Fruit fly (Drosophila melanogaster): Measurements from ENCODE around the gene CG46320.

The CG46320 gene

DNA sequence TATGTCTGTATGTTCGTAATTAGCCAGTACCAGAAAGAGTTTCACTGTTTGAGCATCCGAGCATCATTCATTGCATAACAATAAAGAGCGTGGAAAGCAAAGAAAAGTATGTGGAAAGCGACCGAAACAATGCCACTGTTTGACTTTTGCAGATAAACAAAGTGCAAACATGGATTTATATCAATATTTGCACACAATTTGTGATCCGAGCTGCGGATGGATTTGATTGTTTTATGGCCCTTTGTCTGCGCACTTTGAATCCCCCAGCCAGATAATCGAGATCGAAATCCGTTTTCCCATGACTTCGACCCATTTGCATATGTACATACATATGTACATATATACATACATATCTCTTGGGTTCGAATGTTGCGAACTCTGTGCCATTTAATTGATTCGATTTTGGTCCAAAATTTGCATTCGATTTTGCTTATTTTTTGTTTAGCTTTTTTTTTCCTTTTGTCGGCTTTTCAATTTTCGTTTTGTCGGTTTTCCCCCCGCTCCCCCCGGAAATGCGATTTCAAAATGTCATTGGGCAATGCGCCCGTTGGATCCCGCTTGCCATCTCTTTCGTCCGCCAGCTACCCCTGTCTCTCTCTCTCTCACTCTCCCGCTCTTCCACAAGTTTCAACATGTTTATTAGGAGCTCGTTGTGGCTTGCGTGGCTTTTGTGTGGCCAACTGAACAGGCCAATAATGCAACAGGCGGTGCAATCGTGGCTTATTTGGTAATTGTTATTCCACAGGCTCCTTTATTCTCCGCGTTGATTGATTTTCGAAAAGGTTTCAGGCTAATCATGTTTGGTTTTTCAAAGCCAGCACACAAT lies 121.5 kb downstream of the CG46320 start (continued):
- TF ChIP-seq CG2875 (GFP tag; optimal IDR thresholded peaks at IDR 0.05) (peak; percentile 31), gfzf (GFP tag; optimal IDR thresholded peaks at IDR 0.05) (no peak), CG1024 (GFP tag; IDR thresholded peaks at IDR 0.05) (peak; percentile 20; the same call in 1 of the 2 replicates), HmgD (GFP tag; optimal IDR thresholded peaks at IDR 0.05) (no peak), ci (GFP tag; IDR thresholded peaks at IDR 0.05) (0 out of 3 replicates have a peak, but pooled peaks have one; percentile 21), CG15514 (GFP tag; optimal IDR thresholded peaks at IDR 0.05) (no peak), Side (GFP tag; optimal IDR thresholded peaks at IDR 0.05) (no peak), Sry-β (GFP tag; optimal IDR thresholded peaks at IDR 0.05) (peak; percentile 57), p53 (GFP tag; optimal IDR thresholded peaks at IDR 0.05) (peak; percentile 96), PHDP (tag; optimal IDR thresholded peaks at IDR 0.05) (peak; percentile 6), zf30C (GFP tag; optimal IDR thresholded peaks at IDR 0.05) (no peak), HLH54F (GFP tag; optimal IDR thresholded peaks at IDR 0.05) (no peak), CG1832 (GFP tag; optimal IDR thresholded peaks at IDR 0.05) (peak; percentile 36), HLH4C (GFP tag; IDR thresholded peaks at IDR 0.05; ENCODE audit: partially characterized antibody) (no peak), CG4328 (GFP tag; optimal IDR thresholded peaks at IDR 0.05) (no peak), CG10543 (GFP tag; optimal IDR thresholded peaks at IDR 0.05) (no peak), CG10462 (GFP tag; optimal IDR thresholded peaks at IDR 0.05) (no peak), nom (GFP tag; optimal IDR thresholded peaks at IDR 0.05) (no peak), tna (GFP tag; IDR thresholded peaks at IDR 0.05; ENCODE audit: partially characterized antibody) (no peak), sim (GFP tag; IDR thresholded peaks at IDR 0.05) (no peak), dm (GFP tag; optimal IDR thresholded peaks at IDR 0.05) (no peak), Sox102F (GFP tag; optimal IDR thresholded peaks at IDR 0.05) (peak; percentile 37), dmrt11E (tag; optimal IDR thresholded peaks at IDR 0.05) (no peak), aop (GFP tag; IDR thresholded peaks at IDR 0.05) (no peak), CG31224 (GFP tag; IDR thresholded peaks at IDR 0.05) (no peak), twi (tag; optimal IDR thresholded peaks at IDR 0.05) (no peak), nmo (GFP tag; optimal IDR thresholded peaks at IDR 0.05) (no peak), BEAF-32 (GFP tag; optimal IDR thresholded peaks at IDR 0.05) (no peak), Ets65A (GFP tag) (peak; percentile 58), tap (tag; optimal IDR thresholded peaks at IDR 0.05) (no peak), Pdp1 (GFP tag; optimal IDR thresholded peaks at IDR 0.05) (peak in 1 of 2 experiments; percentile 57), tin (GFP tag; optimal IDR thresholded peaks at IDR 0.05) (no peak), luna (GFP tag; optimal IDR thresholded peaks at IDR 0.05) (no peak), CG15601 (tag; optimal IDR thresholded peaks at IDR 0.05) (no peak), Xrp1 (GFP tag; IDR thresholded peaks at IDR 0.05) (peak; percentile 57), pnt (GFP tag; optimal IDR thresholded peaks at IDR 0.05) (no peak), tgo (GFP tag; IDR thresholded peaks at IDR 0.05) (no peak), ham (GFP tag; IDR thresholded peaks at IDR 0.05) (no peak), Xbp1 (GFP tag; optimal IDR thresholded peaks at IDR 0.05) (no peak), crc (GFP tag; optimal IDR thresholded peaks at IDR 0.05) (no peak), Deaf1 (tag; optimal IDR thresholded peaks at IDR 0.05) (no peak), CG17612 (GFP tag; IDR thresholded peaks at IDR 0.05) (no peak), bigmax (GFP tag; optimal IDR thresholded peaks at IDR 0.05) (no peak), CG10274 (GFP tag; optimal IDR thresholded peaks at IDR 0.05) (no peak), Aef1 (GFP tag; IDR thresholded peaks at IDR 0.05) (no peak), chif (GFP tag; optimal IDR thresholded peaks at IDR 0.05) (no peak), Nf-YC (tag; optimal IDR thresholded peaks at IDR 0.05) (peak; percentile 41), Neu2 (GFP tag; optimal IDR thresholded peaks at IDR 0.05; ENCODE audit: borderline replicate concordance) (peak; percentile 2), salm (tag; optimal IDR thresholded peaks at IDR 0.05) (no peak)
